Worm (Caenorhabditis elegans): Measurements from ENCODE around the gene ZC155.2.

Gene ZC155.2

DNA sequence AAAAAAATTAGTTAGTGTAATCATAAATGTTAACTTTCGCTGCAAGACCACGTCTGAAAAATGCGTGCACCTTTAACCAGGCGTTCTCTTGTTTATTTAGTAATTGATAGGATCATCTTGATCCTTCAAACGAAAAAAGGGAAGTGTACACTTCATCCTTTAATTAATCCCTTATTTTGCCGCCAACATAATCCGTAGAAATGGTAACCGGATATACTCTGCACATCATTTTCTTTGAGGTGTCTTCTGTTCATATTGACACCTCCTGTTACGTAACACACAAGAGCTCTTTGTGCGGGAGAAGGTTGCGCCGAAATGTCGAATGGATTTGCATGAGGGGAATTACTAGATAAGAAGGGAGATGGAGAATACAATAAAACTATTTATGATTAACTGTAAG is 29.9 kb downstream of the ZC155.2 start:
- TF ChIP-seq ztf-4 (tag; optimal IDR thresholded peaks at IDR 0.05) (no peak), lin-39 (tag; optimal IDR thresholded peaks at IDR 0.05) (no peak)

DNA sequence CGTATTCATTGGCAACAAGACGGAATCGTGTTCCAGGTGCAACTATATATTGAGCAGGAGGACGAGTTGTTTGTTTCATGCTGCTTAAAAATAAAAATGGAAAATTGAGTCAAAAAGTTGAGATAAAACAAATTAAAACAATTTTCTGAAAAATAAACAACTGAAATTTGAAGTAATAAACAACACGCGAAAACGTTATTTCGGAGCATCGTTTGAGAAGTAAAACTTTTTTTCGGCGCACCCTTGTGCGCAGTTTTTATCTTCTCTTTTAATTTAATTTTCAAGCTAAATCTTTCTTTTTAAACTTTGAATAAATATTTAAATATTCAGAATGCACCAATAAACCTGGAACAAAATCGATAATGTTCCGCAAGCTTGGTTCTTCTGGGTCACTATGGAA is 35.3 kb downstream of the ZC155.2 start, which contains the start of the genes sumv-1 and gop-1:
TSS of gene sumv-1 (minus strand) at position 80 of the 400 bp plus-strand sequence.
TSS of gene gop-1 (plus strand) at position 331 of the 400 bp plus-strand sequence.
- TF ChIP-seq pha-4 (tag; optimal IDR thresholded peaks at IDR 0.05) (peak; percentile 42), mml-1 (tag; optimal IDR thresholded peaks at IDR 0.05) (no peak)

DNA sequence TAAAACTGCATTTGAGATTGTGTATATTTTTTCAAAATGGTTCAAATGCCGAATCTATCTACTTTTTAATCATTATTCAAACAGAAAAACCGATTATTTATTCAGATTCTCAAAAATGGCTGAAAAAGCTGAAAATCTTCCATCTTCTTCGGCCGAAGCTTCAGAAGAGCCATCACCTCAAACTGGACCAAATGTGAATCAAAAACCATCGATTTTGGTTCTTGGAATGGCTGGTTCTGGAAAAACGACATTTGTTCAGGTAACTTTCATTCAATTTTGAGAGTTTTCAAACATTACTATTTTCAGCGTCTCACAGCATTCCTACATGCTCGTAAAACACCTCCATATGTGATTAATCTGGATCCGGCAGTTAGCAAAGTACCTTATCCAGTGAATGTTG is 40.1 kb downstream of the ZC155.2 start, which contains the start of gene gop-2:
TSS of gene gop-2 (plus strand) at position 106 of the 400 bp plus-strand sequence.
- TF ChIP-seq elt-3 (tag; optimal IDR thresholded peaks at IDR 0.05) (no peak), ztf-4 (tag; optimal IDR thresholded peaks at IDR 0.05) (no peak), nhr-67 (tag; optimal IDR thresholded peaks at IDR 0.05) (no peak), eor-1 (tag; optimal IDR thresholded peaks at IDR 0.05) (no peak), ceh-82 (tag; optimal IDR thresholded peaks at IDR 0.05) (no peak), ceh-16 (tag; optimal IDR thresholded peaks at IDR 0.05) (no peak), nhr-23 (tag; optimal IDR thresholded peaks at IDR 0.05) (no peak)

DNA sequence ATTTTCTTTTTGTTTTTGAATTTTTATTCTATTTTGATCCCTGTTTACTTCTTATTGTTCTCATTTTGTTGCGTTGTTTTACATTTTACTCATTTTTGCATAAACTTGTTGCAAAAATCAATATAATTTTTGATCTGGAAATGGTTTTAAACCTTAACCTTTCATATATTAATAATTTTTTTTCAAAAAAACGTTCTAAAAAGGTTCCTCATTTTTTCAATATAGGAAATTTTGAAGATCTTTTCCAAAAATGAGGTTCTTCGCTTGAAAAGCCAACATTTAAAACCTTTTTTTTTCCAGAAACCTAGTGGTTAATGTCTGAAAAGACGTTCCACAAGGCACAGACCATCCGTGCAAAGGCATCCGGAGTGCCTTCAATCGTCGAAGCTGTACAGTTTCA is 41.6 kb downstream of the ZC155.2 start, which contains the start of gene gop-3:
TSS of gene gop-3 (plus strand) at position 301 of the 400 bp plus-strand sequence.
- no peak for TF ChIP-seq pha-4 (tag; optimal IDR thresholded peaks at IDR 0.05)
- TF ChIP-seq nhr-12 (tag; optimal IDR thresholded peaks at IDR 0.05) = no peak
- TF ChIP-seq nhr-237 (tag; optimal IDR thresholded peaks at IDR 0.05) = no peak
- no peak for TF ChIP-seq egl-5 (tag; optimal IDR thresholded peaks at IDR 0.05)
- TF ChIP-seq ztf-4 (tag; optimal IDR thresholded peaks at IDR 0.05) = no peak
- TF ChIP-seq ZK546.5 (tag; optimal IDR thresholded peaks at IDR 0.05) = no peak
- no peak for TF ChIP-seq mml-1 (tag; optimal IDR thresholded peaks at IDR 0.05)
- TF ChIP-seq elt-1 (tag; optimal IDR thresholded peaks at IDR 0.05) = no peak
- TF ChIP-seq aly-2 (tag; optimal IDR thresholded peaks at IDR 0.05) = no peak
- TF ChIP-seq nhr-67 (tag; optimal IDR thresholded peaks at IDR 0.05) = no peak
- TF ChIP-seq ceh-82 (tag; optimal IDR thresholded peaks at IDR 0.05) = no peak
- TF ChIP-seq nhr-28 (tag; optimal IDR thresholded peaks at IDR 0.05) = no peak
- TF ChIP-seq daf-12 (tag; optimal IDR thresholded peaks at IDR 0.05) = no peak
- TF ChIP-seq elt-3 (tag; optimal IDR thresholded peaks at IDR 0.05) = no peak

DNA sequence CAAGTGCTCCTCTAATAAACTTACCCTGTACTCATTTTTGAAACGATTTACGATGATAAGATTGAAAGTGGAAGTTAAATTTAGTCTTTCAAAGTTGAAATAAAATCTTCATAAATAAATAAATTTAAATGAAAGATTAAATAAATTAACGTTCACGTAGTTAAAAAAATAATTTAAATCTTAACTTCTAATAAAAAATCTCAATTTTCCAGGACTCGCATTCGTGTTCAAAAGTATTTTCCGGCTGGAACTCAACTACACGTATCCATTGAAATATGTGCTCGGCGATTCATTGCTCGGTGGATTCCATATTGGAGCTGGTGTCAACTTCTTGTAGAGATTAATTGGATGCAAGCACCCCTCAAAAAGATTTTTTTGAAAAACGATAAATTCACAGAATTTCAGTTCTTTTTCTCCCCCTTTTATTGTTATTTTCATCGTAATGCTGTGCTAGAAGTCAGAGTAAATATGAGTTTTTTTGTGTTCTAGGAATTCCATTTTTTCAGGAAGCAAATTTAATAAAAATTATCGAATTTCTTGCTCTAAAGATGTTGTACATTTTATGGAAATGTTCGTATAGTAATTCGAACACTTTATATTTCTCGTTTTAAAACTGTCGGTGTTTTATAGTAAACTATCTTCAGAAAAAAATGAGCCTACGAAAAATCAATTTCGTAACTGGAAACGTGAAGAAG is 44.7 kb downstream of the ZC155.2 start, which contains the start of the genes C34E10.9 and hap-1:
TSS of gene C34E10.9 (minus strand) at position 101 of the 695 bp plus-strand sequence.
TSS of gene hap-1 (plus strand) at position 645 of the 695 bp plus-strand sequence.
- TF ChIP-seq nhr-67 (tag; optimal IDR thresholded peaks at IDR 0.05) = no peak
- TF ChIP-seq mdl-1 (tag; optimal IDR thresholded peaks at IDR 0.05) = no peak
- no peak for TF ChIP-seq egl-27 (tag; optimal IDR thresholded peaks at IDR 0.05)
- TF ChIP-seq nhr-237 (tag; optimal IDR thresholded peaks at IDR 0.05) = no peak
- TF ChIP-seq nfya-1 (tag; optimal IDR thresholded peaks at IDR 0.05; ENCODE audit: insufficient read depth) = no peak
- no peak for TF ChIP-seq ztf-11 (tag; optimal IDR thresholded peaks at IDR 0.05)
- TF ChIP-seq lin-39 (tag; optimal IDR thresholded peaks at IDR 0.05) = no peak
- no peak for TF ChIP-seq hmg-11 (tag; optimal IDR thresholded peaks at IDR 0.05)
- no peak for TF ChIP-seq eor-1 (tag; optimal IDR thresholded peaks at IDR 0.05)
- no peak for TF ChIP-seq ceh-16 (tag; optimal IDR thresholded peaks at IDR 0.05)
- TF ChIP-seq elt-1 (tag; optimal IDR thresholded peaks at IDR 0.05) = no peak
- TF ChIP-seq snpc-4 (tag; optimal IDR thresholded peaks at IDR 0.05) = no peak
- TF ChIP-seq nhr-28 (tag; optimal IDR thresholded peaks at IDR 0.05) = no peak
- no peak for TF ChIP-seq nhr-43 (tag; optimal IDR thresholded peaks at IDR 0.05; ENCODE audit: poor library complexity, severe bottlenecking)
- no peak for TF ChIP-seq egl-5 (tag; optimal IDR thresholded peaks at IDR 0.05)
- no peak for TF ChIP-seq nhr-76 (tag; optimal IDR thresholded peaks at IDR 0.05)

DNA sequence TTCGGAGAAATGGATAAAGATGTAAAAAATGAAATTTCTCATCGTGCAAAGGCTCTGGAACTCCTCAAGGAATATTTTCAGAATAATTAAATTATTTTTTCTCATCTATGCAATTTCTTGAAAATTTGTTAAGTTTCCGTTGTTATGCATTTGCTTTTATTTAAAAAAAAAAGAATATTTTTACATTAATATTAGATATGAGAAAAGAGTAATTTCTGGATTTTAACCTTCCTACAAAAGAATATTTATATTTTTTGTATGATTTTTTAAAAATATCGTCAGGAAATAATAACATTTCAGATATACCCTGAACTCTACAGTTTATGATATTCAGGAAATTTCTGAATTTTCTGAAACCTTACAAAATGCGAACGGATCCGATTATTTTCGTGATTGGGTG is 46.0 kb downstream of the ZC155.2 start, which contains the start of gene gro-1:
TSS of gene gro-1 (plus strand) at position 301 of the 400 bp plus-strand sequence.
- no peak for TF ChIP-seq mdl-1 (tag; optimal IDR thresholded peaks at IDR 0.05)
- TF ChIP-seq zag-1 (tag; optimal IDR thresholded peaks at IDR 0.05) = no peak
- TF ChIP-seq nhr-23 (tag; optimal IDR thresholded peaks at IDR 0.05) = no peak
- no peak for TF ChIP-seq nhr-67 (tag; optimal IDR thresholded peaks at IDR 0.05)
- no peak for TF ChIP-seq tbx-2 (tag; optimal IDR thresholded peaks at IDR 0.05)
- TF ChIP-seq fos-1 (tag; optimal IDR thresholded peaks at IDR 0.05) = no peak
- no peak for TF ChIP-seq nhr-77 (tag; optimal IDR thresholded peaks at IDR 0.05)
- TF ChIP-seq nfya-1 (tag; optimal IDR thresholded peaks at IDR 0.05; ENCODE audit: insufficient read depth) = no peak
- TF ChIP-seq daf-12 (tag; optimal IDR thresholded peaks at IDR 0.05) = no peak
- no peak for TF ChIP-seq lsy-12 (tag; optimal IDR thresholded peaks at IDR 0.05)
- TF ChIP-seq ztf-11 (tag; optimal IDR thresholded peaks at IDR 0.05) = no peak
- TF ChIP-seq aly-2 (tag; optimal IDR thresholded peaks at IDR 0.05) = no peak
- TF ChIP-seq hmg-11 (tag; optimal IDR thresholded peaks at IDR 0.05) = no peak
- no peak for TF ChIP-seq skn-1 (tag; optimal IDR thresholded peaks at IDR 0.05)
- TF ChIP-seq ceh-9 (tag; optimal IDR thresholded peaks at IDR 0.05) = no peak
- TF ChIP-seq elt-1 (tag; optimal IDR thresholded peaks at IDR 0.05) = no peak
- TF ChIP-seq lin-15B (tag; optimal IDR thresholded peaks at IDR 0.05) = no peak
- TF ChIP-seq nhr-25 (tag; optimal IDR thresholded peaks at IDR 0.05) = no peak
- no peak for TF ChIP-seq egl-27 (tag; optimal IDR thresholded peaks at IDR 0.05)
- TF ChIP-seq egl-5 (tag; optimal IDR thresholded peaks at IDR 0.05) = no peak

Measured in whole organism, L3 larva.